Worm (Caenorhabditis elegans) whole organism, young adult: ENCODE results near the gene cct-5.

ENCODE experiments used
- B0261.1 ChIP-seq: sonication (generic microtip); optimal IDR thresholded peaks from 2 replicates; lab custom pipeline; 2016; ENCODE audit warnings: mild to moderate bottlenecking, missing genetic modification characterization, moderate library complexity, missing compliant biosample characterization
- F23B12.7 ChIP-seq: sonication (generic microtip); optimal IDR thresholded peaks from 2 replicates; lab custom pipeline; 2017; ENCODE audit warnings: missing genetic modification characterization, mild to moderate bottlenecking, missing compliant biosample characterization, antibody characterized with exemption, moderate library complexity; ENCODE audit not compliant: insufficient read depth
- Y79H2A.3 ChIP-seq: fragments of 200-800 bp; sonication (Bioruptor generic); conservative IDR thresholded peaks from 2 replicates; pipeline ENCODE4 v1.3.6; 2022; ENCODE audit warnings: missing genetic modification reagents, missing genetic modification characterization, missing compliant biosample characterization
- ZK185.1 ChIP-seq: sonication (generic microtip); optimal IDR thresholded peaks from 2 replicates; lab custom pipeline; 2016; ENCODE audit warnings: mild to moderate bottlenecking, missing genetic modification characterization, missing compliant biosample characterization; ENCODE audit not compliant: poor library complexity, severe bottlenecking
- ama-1 ChIP-seq, 3 experiments: fragments of 150-350 bp in 1 of 3; sonication (generic microtip) in 2 of 3; optimal IDR thresholded peaks; 2 replicates each; lab custom pipeline; 2014 to 2018; ENCODE audit warnings: missing biosample characterization in 2 of 3, missing genetic modification characterization in 2 of 3, missing genetic modification reagents in 2 of 3
- dpl-1 ChIP-seq: fragments of 150-350 bp; optimal IDR thresholded peaks from 2 replicates; lab custom pipeline; 2014; ENCODE audit warnings: missing biosample characterization, missing genetic modification reagents, missing genetic modification characterization
- efl-1 ChIP-seq: fragments of 150-350 bp; optimal IDR thresholded peaks from 2 replicates; lab custom pipeline; 2014; ENCODE audit warnings: missing biosample characterization, missing genetic modification reagents, missing genetic modification characterization
- lag-1 ChIP-seq: fragments of 200-800 bp; sonication (Bioruptor generic); IDR thresholded peaks from 2 replicates; pipeline ENCODE4 v1.3.6; 2022; ENCODE audit warnings: missing genetic modification reagents, missing genetic modification characterization, missing compliant biosample characterization
- lin-40 ChIP-seq: sonication (generic microtip); optimal IDR thresholded peaks from 2 replicates; lab custom pipeline; 2016; ENCODE audit warnings: missing genetic modification characterization, mild to moderate bottlenecking, missing compliant biosample characterization, missing genotype, missing genetic modification reagents
- madf-3 ChIP-seq: fragments of 200-800 bp; sonication (Bioruptor generic); IDR thresholded peaks from 2 replicates; pipeline ENCODE4 v1.3.6; 2022; ENCODE audit warnings: missing genetic modification reagents, missing genetic modification characterization, missing compliant biosample characterization
- nhr-90 ChIP-seq: sonication (generic microtip); optimal IDR thresholded peaks from 2 replicates; lab custom pipeline; 2016; ENCODE audit warnings: missing genotype, mild to moderate bottlenecking, missing genetic modification characterization, missing compliant biosample characterization
- rec-8 ChIP-seq, 2 experiments: sonication (generic microtip); optimal IDR thresholded peaks; 2 replicates each; lab custom pipeline; 2016; ENCODE audit warnings: mild to moderate bottlenecking in 2 of 2, missing genetic modification characterization in 2 of 2, missing genetic modification reagents in 2 of 2, missing genotype in 2 of 2, missing biosample characterization in 1 of 2, missing compliant biosample characterization in 1 of 2, moderate library complexity in 1 of 2
- unc-62 ChIP-seq: fragments of 150-350 bp; optimal IDR thresholded peaks from 2 replicates; lab custom pipeline; 2014; ENCODE audit warnings: missing biosample characterization, missing genetic modification reagents, missing genetic modification characterization

ce11 chrIII:4544959-4545358, 37.0 kb upstream of the cct-5 start, which contains the start of gene M88.3:
- TF ChIP-seq efl-1, result no peak
- no peak for TF ChIP-seq dpl-1 (GFP tag; lab: Kevin White, UChicago)
- no peak for TF ChIP-seq rec-8 (tag; optimal IDR thresholded peaks at IDR 0.05; lab: Kevin White, UChicago)
- TF ChIP-seq B0261.1, result no peak
- TF ChIP-seq madf-3 (GFP tag; lab: Robert Waterston, UW), result no peak
- no peak for TF ChIP-seq lin-40 (tag; lab: Kevin White, UChicago)
- TF ChIP-seq F23B12.7 (tag; lab: Kevin White, UChicago), result no peak
- no peak for TF ChIP-seq Y79H2A.3
- no peak for TF ChIP-seq lag-1 (GFP tag; lab: Robert Waterston, UW)
- no peak for TF ChIP-seq ama-1 (optimal IDR thresholded peaks at IDR 0.05; lab: Kevin White, UChicago)
- no peak for TF ChIP-seq ama-1 (GFP tag; optimal IDR thresholded peaks at IDR 0.05; lab: Kevin White, UChicago)
- TF ChIP-seq nhr-90 (tag; lab: Kevin White, UChicago), result no peak
- no peak for TF ChIP-seq ZK185.1 (tag; lab: Kevin White, UChicago)
- TF ChIP-seq unc-62 (GFP tag; lab: Kevin White, UChicago), result no peak
